Worm (Caenorhabditis elegans) whole organism, young adult: ENCODE data around the gene srg-11.

Source experiments
- Y53G8AR.9 ChIP-seq: fragments of 200-800 bp; sonication (Bioruptor generic); conservative IDR thresholded peaks from 2 replicates; pipeline ENCODE4 v1.3.6; 2022; ENCODE audit warnings: missing genetic modification reagents, missing genetic modification characterization, missing compliant biosample characterization
- Y56A3A.18 ChIP-seq: fragments of 200-800 bp; sonication (Bioruptor generic); IDR thresholded peaks from 2 replicates; pipeline ENCODE4 v1.3.6; 2022; ENCODE audit warnings: missing genetic modification reagents, missing genetic modification characterization, missing compliant biosample characterization
- Y67H2A.10 ChIP-seq: fragments of 200-800 bp; sonication (Bioruptor generic); conservative IDR thresholded peaks from 2 replicates; pipeline ENCODE4 v1.3.6; 2022; ENCODE audit warnings: missing genetic modification reagents, missing genetic modification characterization, missing compliant biosample characterization
- dpl-1 ChIP-seq: fragments of 150-350 bp; optimal IDR thresholded peaks from 2 replicates; lab custom pipeline; 2014; ENCODE audit warnings: missing biosample characterization, missing genetic modification reagents, missing genetic modification characterization
- pbrm-1 ChIP-seq: fragments of 200-800 bp; sonication (Bioruptor generic); IDR thresholded peaks from 2 replicates; pipeline ENCODE4 v1.3.6; 2022; ENCODE audit warnings: missing genetic modification reagents, missing genetic modification characterization, missing compliant biosample characterization
- pha-4 ChIP-seq: fragments of 150-350 bp; sonication (generic microtip); optimal IDR thresholded peaks from 2 replicates; lab custom pipeline; 2014; ENCODE audit warnings: missing biosample characterization, missing genetic modification reagents, missing genetic modification characterization
- snpc-1.1 ChIP-seq: sonication (generic microtip); optimal IDR thresholded peaks from 2 replicates; lab custom pipeline; 2017; ENCODE audit warnings: missing genetic modification characterization, mild to moderate bottlenecking, missing compliant biosample characterization, antibody characterized with exemption, moderate library complexity, missing genotype, missing genetic modification reagents; ENCODE audit not compliant: insufficient read depth

ce11 chrIII:4723922-4724321 lies 44.1 kb downstream of the srg-11 start:
- TF ChIP-seq snpc-1.1 (tag; lab: Kevin White, UChicago) (no peak), Y53G8AR.9 (no peak), dpl-1 (GFP tag; lab: Kevin White, UChicago) (no peak), pha-4 (tag; lab: Kevin White, UChicago) (no peak), Y56A3A.18 (no peak), Y67H2A.10 (GFP tag; lab: Robert Waterston, UW) (no peak), pbrm-1 (GFP tag; lab: Robert Waterston, UW) (no peak)
